Worm (Caenorhabditis elegans) whole organism, L4/young adult: ENCODE data around the gene nhr-225.

ENCODE experiments used
- W03F9.2 ChIP-seq: fragments of 150-350 bp; optimal IDR thresholded peaks from 2 replicates; lab custom pipeline; 2014; ENCODE audit warnings: missing biosample characterization, missing genetic modification characterization
- dao-5 ChIP-seq: sonication (generic microtip); optimal IDR thresholded peaks from 2 replicates; lab custom pipeline; 2016; ENCODE audit warnings: missing genotype, missing genetic modification characterization, moderate library complexity, missing compliant biosample characterization
- him-1 ChIP-seq: sonication (generic microtip); optimal IDR thresholded peaks from 2 replicates; lab custom pipeline; 2016; ENCODE audit warnings: missing genotype, missing genetic modification reagents, missing genetic modification characterization, missing compliant biosample characterization

DNA sequence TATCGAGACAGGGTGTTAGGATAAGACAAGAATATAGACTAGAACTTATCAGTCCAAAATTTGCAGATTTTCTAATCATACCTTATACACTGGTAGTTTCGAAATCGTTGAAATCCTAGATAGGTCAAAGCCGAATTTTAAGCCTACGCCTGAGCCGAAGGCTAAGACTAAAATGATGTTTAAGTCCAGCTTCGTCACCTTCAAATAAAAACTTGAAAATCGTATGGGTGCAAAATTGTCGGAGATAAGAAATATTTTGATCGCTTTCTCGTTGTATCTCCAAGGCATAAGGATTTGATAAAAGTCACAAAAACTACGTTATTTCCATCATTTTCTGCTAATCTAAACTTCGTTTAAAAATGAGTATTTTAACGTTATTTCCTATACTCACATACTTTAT, 29.6 kb downstream of the nhr-225 start, which contains the start of gene F41B5.12:
- TF ChIP-seq him-1 (tag; lab: Kevin White, UChicago) = no peak
- TF ChIP-seq W03F9.2 (tag; lab: Kevin White, UChicago) = no peak
- no peak for TF ChIP-seq dao-5
